Fruit fly (Drosophila melanogaster): Measurements from ENCODE around the gene COX5A.

The COX5A gene

DNA sequence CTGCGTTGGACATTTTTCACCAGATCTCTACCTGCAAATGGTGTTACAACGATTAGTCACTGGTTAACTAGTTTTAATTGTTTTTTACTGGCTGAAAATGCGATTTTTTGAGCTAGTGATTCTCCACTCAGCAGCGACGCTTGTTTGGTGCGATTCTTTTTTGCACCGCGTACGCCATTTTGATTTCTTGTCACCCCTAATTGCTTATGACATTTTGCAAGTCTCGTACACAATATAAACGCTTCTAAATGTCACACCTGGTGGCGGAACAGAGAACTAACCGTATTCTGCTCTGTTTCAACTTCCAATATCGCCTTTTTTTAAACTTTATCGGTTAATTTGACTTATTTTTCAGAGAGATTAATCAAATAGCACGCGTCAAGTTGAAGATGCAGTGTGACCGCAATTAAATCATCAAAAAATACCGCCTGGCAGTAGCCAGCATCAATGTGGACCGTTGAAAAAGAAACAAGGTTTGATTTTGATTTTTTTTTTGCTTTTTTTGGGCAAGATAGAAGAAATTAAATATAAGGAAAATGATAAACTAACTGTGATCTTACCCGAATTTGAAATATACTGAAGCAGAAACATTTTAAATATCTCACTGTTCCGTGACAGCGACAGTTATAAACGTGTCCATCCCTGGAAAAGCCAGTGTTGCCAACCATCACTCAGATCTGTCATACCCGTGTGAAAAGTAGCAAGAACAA is at the start of gene COX5A, which contains the start of gene glo:
Gene COX5A, plus strand, starts transcription at position 430 of the 710 bp plus-strand sequence.
Gene glo, minus strand, starts transcription at position 491 of the 710 bp plus-strand sequence.
- TF ChIP-seq noc (tag; optimal IDR thresholded peaks at IDR 0.05) = peak; percentile 26

DNA sequence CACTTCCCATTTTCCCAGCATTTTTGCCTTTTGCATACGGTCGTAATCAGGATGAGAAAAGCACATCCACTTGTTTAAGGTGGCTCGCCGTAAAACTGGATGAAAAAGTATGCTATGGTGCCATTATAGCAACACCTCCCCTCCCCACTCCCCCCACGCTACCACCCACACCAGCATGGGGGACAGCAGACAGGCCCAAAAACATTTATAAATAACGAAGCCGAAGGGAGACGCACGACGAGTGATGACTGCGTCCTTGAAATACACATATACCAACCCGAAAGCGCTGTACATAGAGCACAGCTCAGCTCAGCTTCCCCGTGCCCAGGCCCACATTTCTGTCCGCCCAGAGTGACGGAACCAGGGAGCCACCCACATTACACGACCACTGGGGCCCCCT is 48.4 kb upstream of the COX5A start:
- TF ChIP-seq noc (tag; optimal IDR thresholded peaks at IDR 0.05) = no peak

DNA sequence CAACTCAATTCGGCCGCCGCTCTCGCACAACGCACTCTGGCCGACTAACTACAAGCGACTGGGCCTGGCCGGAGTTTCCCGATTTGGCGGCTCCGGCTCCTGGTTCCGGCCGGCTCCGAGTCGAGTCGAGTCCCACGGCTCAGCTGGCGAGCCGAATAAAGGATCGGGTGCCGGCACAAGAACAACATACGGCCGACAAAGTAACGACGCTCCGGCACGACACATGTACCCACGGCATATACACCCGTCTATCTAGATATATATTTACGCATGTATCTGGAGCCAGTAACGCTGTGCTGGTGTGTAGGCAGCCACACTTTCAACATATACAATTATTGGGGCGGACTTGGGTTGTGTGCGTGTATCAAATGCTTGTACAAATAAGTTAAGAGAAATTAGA is 47.7 kb upstream of the COX5A start:
- no peak for TF ChIP-seq noc (tag; optimal IDR thresholded peaks at IDR 0.05)

DNA sequence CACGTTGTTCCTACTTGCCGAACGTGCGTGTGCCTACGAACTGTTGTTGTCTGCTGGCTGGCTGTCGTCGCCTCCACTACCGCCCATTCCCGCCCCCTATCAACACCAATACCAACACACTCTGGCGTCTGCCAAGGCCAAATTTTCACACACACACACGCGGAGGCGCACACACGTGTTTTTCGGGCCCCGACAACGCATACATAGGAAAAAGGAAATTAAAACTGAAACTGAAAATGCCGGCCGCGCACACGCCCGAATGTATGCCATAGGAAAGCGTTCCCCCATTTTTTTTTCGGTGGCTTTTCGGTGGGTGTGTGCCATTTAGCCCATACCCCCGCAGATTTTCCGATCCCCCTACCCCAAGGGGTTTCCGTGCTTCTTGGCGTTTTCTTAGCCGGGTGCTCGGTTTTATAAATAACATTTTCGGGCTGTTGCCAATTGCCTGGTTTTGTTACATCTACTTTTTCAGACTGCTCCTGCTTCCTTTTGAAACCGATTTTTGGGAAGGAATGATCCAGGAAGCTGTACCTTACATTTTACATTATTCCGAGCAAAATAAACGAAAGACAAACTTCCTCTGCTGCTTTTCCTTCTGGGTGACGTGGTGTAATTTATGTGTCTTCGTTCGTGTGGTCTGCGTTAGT is 46.9 kb upstream of the COX5A start:
- TF ChIP-seq noc (tag; optimal IDR thresholded peaks at IDR 0.05) = no peak

DNA sequence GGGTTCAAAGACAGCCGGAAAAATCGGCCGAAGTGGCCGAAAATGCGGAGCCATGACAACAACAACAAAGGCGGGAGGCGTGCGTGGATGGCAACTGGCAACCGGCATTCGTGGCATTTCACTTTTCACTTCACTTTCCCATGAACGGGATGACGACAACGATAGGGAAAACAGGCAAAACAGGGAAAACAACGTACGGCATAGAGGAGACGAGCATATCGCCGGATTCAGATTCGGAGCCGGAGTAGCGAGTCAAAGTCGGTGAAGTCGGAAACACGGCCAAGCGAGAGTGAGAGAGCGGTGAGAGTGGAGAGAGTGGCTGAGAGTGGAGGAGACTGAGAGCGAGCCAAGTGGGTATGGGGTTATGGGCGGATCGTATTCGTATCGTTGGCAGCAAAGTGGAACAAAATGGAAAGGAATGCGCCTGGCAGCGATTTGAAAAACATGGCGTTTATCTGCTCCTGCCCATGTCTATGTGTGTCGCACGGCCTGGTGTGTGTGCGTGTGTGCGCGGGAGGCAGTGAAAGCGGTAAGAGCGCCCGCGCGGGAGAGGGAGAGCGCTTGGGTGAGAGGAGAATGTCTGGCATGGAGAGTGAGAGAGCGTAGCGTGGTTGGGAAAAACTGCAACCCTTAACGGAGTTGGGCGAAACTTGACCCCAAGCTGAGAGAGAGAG is 45.7 kb upstream of the COX5A start:
- TF ChIP-seq noc (tag; optimal IDR thresholded peaks at IDR 0.05) = no peak

DNA sequence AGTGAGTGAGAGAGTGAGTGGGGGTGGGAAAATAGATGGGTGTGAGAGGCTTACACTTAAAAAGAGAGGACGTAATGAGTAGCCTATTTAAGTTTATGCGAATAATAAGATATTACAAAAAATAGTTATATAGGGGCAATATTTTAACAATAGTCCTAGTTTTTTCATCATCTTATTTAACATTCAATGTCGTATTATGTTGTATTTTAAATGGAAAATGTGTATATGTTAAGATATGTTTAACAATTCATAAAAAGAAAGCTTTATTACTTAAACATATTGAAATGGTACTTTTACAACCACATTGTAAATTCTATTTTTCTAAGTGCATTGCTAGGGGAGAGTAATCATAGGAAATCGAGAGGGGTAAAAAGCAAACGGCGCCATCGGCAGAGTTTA is 45.2 kb upstream of the COX5A start:
- TF ChIP-seq noc (tag; optimal IDR thresholded peaks at IDR 0.05) = peak; percentile 7

DNA sequence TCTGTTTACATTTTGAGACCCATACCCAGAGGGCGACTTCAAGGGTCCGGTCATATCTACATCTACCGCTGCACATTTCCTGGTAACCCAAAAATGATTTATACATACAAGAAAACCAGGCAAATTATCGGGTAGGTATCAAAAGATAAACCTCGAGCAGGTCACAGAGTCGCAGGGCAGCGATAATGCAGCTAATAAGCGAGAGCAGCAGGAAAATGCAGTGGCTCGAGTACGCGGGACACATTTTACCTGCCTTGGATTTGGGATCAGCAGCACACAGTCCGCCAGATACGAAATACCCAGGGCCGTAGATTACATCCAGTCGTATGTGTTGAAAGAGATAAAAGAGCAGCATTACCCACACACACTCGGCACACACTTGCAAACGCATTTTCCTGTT is 44.0 kb upstream of the COX5A start:
- no peak for TF ChIP-seq noc (tag; optimal IDR thresholded peaks at IDR 0.05)

DNA sequence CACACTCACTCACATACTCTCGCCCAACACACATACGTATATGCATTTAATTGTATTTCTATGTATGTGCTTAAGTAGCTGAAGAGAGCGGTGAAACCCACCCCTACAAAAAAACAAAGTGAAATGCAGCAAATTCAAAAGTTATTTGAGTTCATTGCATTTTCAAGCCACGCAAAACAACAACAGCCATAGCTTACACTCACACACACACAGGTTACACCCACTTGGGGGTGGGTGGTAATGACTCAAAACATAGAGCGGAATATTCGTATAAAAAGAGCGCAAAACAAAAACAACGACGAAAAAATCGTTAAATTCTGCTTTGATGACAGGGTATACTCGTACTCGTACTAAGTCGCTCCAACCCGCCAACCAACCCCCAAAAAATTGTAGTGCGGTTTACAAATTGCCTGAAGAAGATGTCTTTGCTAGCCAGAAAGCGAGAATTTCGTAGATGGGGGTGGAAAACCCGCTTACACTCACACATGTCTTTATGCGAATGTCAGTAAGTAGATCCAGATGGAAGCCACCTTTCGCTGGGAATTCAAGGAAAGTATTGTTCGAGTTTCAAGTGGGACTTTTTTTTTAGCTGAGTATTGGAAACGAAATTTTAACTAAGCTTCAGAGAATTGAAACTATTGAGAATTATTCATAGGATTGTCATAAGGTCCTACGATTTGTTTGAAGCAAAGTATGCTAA is 42.9 kb upstream of the COX5A start:
- TF ChIP-seq noc (tag; optimal IDR thresholded peaks at IDR 0.05) = no peak

DNA sequence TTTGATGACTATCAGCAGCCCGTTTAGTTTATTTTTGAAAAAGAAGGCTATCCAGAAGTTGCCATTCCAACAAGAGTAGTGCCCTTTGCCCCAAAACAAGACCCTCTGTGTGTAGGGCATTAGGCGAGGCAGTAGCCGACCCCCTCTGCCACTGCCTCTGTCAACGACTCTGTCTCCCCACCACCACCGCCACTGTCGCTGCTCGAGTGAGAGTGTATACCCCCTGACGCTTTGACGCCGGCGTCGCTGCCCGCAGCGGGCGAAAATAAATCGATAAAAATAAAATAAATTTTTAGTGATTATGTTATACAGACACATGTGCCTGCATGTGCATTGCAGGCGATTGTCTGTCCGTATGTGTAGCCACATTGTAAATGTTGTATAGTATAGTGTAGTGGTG is 42.1 kb upstream of the COX5A start:
- no peak for TF ChIP-seq noc (tag; optimal IDR thresholded peaks at IDR 0.05)

DNA sequence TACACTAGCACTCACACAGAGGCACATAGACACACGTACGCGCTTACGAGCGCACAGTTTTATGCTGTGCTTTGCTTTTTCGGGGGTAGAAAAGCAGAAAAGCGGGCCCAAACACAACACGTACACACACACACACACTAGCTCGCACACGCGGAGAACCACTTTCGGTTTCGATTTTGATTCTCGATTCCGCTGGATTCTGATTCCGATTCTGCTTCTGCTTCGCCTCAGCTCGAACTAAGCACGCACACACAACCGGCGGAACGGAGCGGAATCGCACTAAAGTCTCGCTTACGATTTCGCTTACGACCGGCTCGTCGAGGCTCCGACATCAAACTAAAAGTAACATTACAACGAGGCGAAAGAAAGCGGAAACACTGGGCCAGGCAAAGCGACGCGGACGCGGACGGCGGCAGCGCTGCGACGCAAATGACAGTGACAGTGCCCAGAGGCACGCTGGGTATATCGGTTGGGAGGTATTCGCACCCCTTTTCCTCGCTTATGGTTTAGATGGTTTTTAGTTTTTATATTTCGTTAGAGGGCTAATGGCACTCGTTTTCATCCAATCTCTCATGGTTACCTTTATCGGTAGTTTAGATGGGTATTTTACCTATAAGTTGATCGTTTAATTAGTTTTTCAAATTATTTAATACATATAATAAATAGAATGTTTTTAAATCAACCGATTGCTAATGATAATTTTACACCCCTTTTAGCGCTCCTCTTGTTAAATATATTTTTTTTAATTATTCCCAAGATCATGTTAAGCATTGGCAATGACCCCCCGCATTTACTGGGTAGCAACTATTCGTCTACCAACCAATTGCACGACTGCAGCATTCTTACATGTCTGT is 40.9 kb upstream of the COX5A start:
- TF ChIP-seq noc (tag; optimal IDR thresholded peaks at IDR 0.05) = no peak

DNA sequence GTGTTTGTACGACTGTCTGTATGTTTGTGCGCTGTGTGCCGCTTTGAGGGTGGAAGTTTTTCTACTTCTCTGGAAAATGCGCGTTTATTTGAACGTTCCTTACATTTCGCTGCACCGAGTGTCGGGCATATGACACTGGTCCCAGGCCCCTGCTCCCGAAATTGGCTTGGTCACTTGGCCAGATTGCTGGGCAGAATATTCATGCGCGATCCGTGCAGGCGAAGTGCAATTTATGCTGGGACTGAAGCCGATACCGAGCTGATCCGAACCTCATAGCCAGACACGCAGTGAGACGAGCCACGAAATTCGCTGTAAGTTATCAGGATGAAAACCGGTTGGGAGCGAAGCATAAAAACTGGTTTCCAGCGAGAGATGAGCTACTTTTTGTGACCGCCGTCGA is 40.3 kb upstream of the COX5A start:
- TF ChIP-seq noc (tag; optimal IDR thresholded peaks at IDR 0.05) = no peak

DNA sequence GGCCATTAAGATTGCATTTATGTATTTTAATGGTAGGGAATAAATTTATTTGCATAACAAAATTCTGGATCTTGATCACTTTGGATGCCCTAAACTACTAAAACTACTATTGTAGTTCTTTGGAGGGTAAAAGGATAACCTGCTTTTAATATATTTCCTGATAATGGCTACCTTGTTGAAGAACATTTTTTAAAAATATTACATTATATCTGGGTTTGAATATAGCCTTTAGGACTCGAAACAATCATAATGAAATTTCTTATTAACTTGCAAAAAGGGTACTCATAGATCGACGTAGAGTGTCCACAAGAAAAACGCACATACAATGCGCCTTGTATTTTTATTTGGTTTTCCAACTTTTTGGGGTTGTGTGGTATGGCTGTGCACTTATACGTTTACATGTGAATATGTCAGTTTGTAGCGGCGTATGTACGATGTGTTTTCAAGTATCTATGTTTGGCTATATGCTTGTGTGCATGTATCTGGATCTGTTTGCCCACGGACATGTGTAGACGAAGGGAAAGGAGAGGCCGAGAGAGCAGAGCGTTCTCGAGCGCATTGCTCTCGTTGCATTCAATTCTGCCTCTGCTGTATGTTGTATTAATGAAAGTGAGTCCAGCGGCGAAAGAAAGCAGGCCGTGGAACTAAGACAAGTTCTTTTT is 39.7 kb upstream of the COX5A start:
- no peak for TF ChIP-seq noc (tag; optimal IDR thresholded peaks at IDR 0.05)

DNA sequence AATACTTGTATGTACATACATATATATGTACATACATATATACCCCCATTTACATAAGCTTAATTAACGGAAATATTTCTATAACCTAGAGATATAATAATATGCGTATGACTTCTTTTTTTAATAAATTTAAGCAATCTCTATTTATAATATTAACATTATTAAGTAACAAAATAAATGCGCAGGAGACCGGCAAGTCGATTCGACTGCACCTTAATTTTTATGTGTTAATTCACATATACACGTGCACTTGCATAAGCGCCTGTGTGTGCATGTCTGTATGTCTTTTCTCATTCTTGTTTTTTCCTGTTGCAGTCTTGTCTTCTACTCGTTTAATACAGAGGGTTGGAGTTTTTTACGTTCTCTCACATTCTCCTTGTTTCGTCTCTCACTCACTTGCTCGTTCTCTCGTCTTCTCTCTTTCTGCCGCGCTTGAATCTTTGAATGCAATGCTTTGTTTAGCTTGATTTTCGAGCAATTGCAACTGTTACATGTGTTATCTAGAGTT is 38.9 kb upstream of the COX5A start:
- TF ChIP-seq noc (tag; optimal IDR thresholded peaks at IDR 0.05) = no peak

DNA sequence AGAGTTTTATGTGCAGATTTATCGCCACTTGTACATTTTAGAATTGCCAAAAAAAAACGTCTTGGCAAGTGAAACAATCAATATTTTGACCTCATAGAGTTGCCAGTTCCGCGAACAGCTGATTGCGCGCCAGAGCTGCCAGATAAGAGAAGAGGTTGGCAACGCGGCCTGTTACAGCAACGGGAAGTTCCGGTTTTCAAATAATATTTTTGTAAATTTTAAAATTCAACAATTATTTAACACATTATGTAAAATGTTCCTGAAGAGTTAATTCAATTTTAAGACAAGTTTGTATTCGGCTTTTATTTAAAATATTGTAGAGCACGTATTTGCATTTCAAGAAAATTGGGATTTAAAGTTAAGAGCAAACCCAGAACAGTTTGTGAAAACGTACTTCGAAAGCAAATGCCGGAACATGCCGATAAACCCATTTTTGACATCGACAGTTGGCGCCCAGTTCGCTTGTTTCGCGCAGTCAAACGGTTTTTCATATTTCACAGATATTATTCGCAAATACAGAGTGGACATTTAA is 32.4 kb upstream of the COX5A start, which contains the start of the genes prd1 and HisCl1:
Gene prd1, minus strand, starts transcription at position 320 of the 532 bp plus-strand sequence.
Gene HisCl1, plus strand, starts transcription at position 482 of the 532 bp plus-strand sequence.
- no peak for TF ChIP-seq noc (tag; optimal IDR thresholded peaks at IDR 0.05)

Data from whole organism, larva.